Fruit fly (Drosophila melanogaster): ENCODE results near the gene CG14963.

Gene CG14963

DNA sequence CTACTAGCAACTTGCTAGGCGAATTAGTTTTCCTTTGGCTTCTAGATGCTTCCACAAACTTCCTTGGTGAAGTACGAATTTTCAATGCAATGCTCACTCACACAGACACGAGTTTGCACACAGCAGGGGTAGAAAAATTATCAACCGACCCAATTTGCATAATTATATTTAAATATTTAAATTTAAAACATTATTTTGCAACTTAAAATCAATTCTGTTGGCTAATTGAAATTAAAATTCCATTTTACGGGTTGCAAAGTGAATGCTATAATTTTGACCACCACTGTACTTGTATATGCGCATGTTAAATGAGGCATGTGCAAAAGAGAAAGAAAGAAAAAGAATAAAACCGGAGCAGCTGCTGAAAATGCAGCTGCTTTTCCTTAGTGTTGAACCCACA lies 21.7 kb upstream of the CG14963 start (continued):
- TF ChIP-seq CTCF (GFP tag; optimal IDR thresholded peaks at IDR 0.05) (peak; percentile 59), CG30431 (GFP tag; optimal IDR thresholded peaks at IDR 0.05) (peak; percentile 84), CG1832 (GFP tag; optimal IDR thresholded peaks at IDR 0.05) (no peak), slbo (GFP tag; IDR thresholded peaks at IDR 0.05) (peak; percentile 94), dimm (GFP tag; IDR thresholded peaks at IDR 0.05) (peak; percentile 87), ken (GFP tag; IDR thresholded peaks at IDR 0.05) (peak; percentile 89), CG11696 (GFP tag; IDR thresholded peaks at IDR 0.05) (peak; percentile 99), HmgZ (tag; optimal IDR thresholded peaks at IDR 0.05) (peak; percentile 92), CG32532 (GFP tag; IDR thresholded peaks at IDR 0.05) (peak; percentile 94), Lim3 (GFP tag; IDR thresholded peaks at IDR 0.05) (peak; percentile 55), CG6654 (GFP tag; optimal IDR thresholded peaks at IDR 0.05) (peak; percentile 75), CG4730 (GFP tag; IDR thresholded peaks at IDR 0.05) (peak; percentile 90), hbn (GFP tag; IDR thresholded peaks at IDR 0.05; ENCODE audit: partially characterized antibody) (no peak), Dek (tag; optimal IDR thresholded peaks at IDR 0.05) (peak; percentile 93), CG10959 (GFP tag; IDR thresholded peaks at IDR 0.05) (peak; percentile 93), CG17385 (GFP tag; optimal IDR thresholded peaks at IDR 0.05) (peak; percentile 92), B-H2 (GFP tag; optimal IDR thresholded peaks at IDR 0.05) (peak; percentile 58), Ets97D (GFP tag; optimal IDR thresholded peaks at IDR 0.05) (peak; percentile 53), p53 (GFP tag; optimal IDR thresholded peaks at IDR 0.05) (no peak), Drgx (GFP tag; IDR thresholded peaks at IDR 0.05) (peak; percentile 99), CG7271 (tag; optimal IDR thresholded peaks at IDR 0.05) (peak; percentile 92), vfl (GFP tag; optimal IDR thresholded peaks at IDR 0.05) (peak; percentile 41), pb (GFP tag; optimal IDR thresholded peaks at IDR 0.05) (no peak), CG6813 (GFP tag; optimal IDR thresholded peaks at IDR 0.05) (peak; percentile 94), zfh2 (GFP tag; optimal IDR thresholded peaks at IDR 0.05) (peak; percentile 14), CG4404 (GFP tag; IDR thresholded peaks at IDR 0.05) (peak; percentile 86), Hr51 (GFP tag; optimal IDR thresholded peaks at IDR 0.05) (peak; percentile 72 to 95), rib (GFP tag; IDR thresholded peaks at IDR 0.05) (peak; percentile 90), Atf3 (GFP tag; optimal IDR thresholded peaks at IDR 0.05) (peak; percentile 4), maf-S (GFP tag; optimal IDR thresholded peaks at IDR 0.05) (no peak), CG18011 (GFP tag; optimal IDR thresholded peaks at IDR 0.05) (peak; percentile 70), CG17568 (GFP tag; optimal IDR thresholded peaks at IDR 0.05) (no peak), slou (GFP tag; optimal IDR thresholded peaks at IDR 0.05) (no peak), Kr (GFP tag; optimal IDR thresholded peaks at IDR 0.05) (no peak), CG17328 (GFP tag; IDR thresholded peaks at IDR 0.05) (peak; percentile 96), gsb (GFP tag; IDR thresholded peaks at IDR 0.05) (peak; percentile 93), CG11723 (GFP tag; optimal IDR thresholded peaks at IDR 0.05) (peak; percentile 83), knrl (GFP tag; IDR thresholded peaks at IDR 0.05; ENCODE audit: partially characterized antibody) (0 out of 3 replicates have a peak, but pooled peaks have one; percentile 12), Hey (tag; optimal IDR thresholded peaks at IDR 0.05) (no peak), Sox100B (GFP tag; optimal IDR thresholded peaks at IDR 0.05) (peak; percentile 93), Ets65A (GFP tag) (peak; percentile 37), grn (GFP tag; optimal IDR thresholded peaks at IDR 0.05) (peak; percentile 20), Gug (GFP tag; IDR thresholded peaks at IDR 0.05) (peak; percentile 88), CG2202 (tag; optimal IDR thresholded peaks at IDR 0.05) (peak; percentile 87), tin (GFP tag; optimal IDR thresholded peaks at IDR 0.05) (peak; percentile 89), tx (GFP tag; optimal IDR thresholded peaks at IDR 0.05) (peak; percentile 5), Abd-B (GFP tag; optimal IDR thresholded peaks at IDR 0.05) (peak; percentile 88), pzg (GFP tag; optimal IDR thresholded peaks at IDR 0.05) (peak; percentile 12), her (GFP tag; optimal IDR thresholded peaks at IDR 0.05) (no peak), chif (GFP tag; optimal IDR thresholded peaks at IDR 0.05) (peak; percentile 47 to 57), org-1 (GFP tag; optimal IDR thresholded peaks at IDR 0.05) (peak; percentile 87), lmd (GFP tag; IDR thresholded peaks at IDR 0.05) (peak; percentile 94)
